Worm (Caenorhabditis elegans): ENCODE results near the gene lgc-4.

Gene lgc-4

ce11 chrX:9242123-9242522 is at the start of gene lgc-4:
TSS of gene lgc-4 (minus strand) at chrX:9242223.
- no peak for TF ChIP-seq T22C8.4 (GFP tag; IDR thresholded peaks at IDR 0.05)
- TF ChIP-seq med-1 (GFP tag; optimal IDR thresholded peaks at IDR 0.05; ENCODE audit: insufficient read depth) = no peak
- no peak for TF ChIP-seq flt-1 (GFP tag; IDR thresholded peaks at IDR 0.05)
- TF ChIP-seq ztf-29 (GFP tag; IDR thresholded peaks at IDR 0.05) = no peak
- TF ChIP-seq ztf-23 (GFP tag; IDR thresholded peaks at IDR 0.05) = no peak
- TF ChIP-seq cog-1 (tag; optimal IDR thresholded peaks at IDR 0.05) = no peak
- TF ChIP-seq tab-1 (GFP tag; IDR thresholded peaks at IDR 0.05) = no peak
- TF ChIP-seq klf-2 (GFP tag; conservative IDR thresholded peaks at IDR 0.05) = no peak
- no peak for TF ChIP-seq ref-1 (GFP tag; conservative IDR thresholded peaks at IDR 0.05)

ce11 chrX:9291345-9291744 is 49.3 kb upstream of the lgc-4 start, which contains the start of gene B0416.3:
TSS of gene B0416.3 (plus strand) at chrX:9291645.
- TF ChIP-seq tab-1 (GFP tag; IDR thresholded peaks at IDR 0.05) = no peak
- TF ChIP-seq flt-1 (GFP tag; IDR thresholded peaks at IDR 0.05) = no peak
- TF ChIP-seq klf-2 (GFP tag; conservative IDR thresholded peaks at IDR 0.05) = no peak
- no peak for TF ChIP-seq cog-1 (tag; optimal IDR thresholded peaks at IDR 0.05)

- no peak for TF ChIP-seq ref-1 (GFP tag; conservative IDR thresholded peaks at IDR 0.05)
- TF ChIP-seq T22C8.4 (GFP tag; IDR thresholded peaks at IDR 0.05) = no peak
- no peak for TF ChIP-seq tab-1 (GFP tag; IDR thresholded peaks at IDR 0.05)
- TF ChIP-seq ztf-23 (GFP tag; IDR thresholded peaks at IDR 0.05) = no peak
- no peak for TF ChIP-seq ztf-29 (GFP tag; IDR thresholded peaks at IDR 0.05)
- no peak for TF ChIP-seq klf-2 (GFP tag; conservative IDR thresholded peaks at IDR 0.05)
These were observed 41.0 kb upstream of the lgc-4 start, which contains the start of gene B0416.11 for ce11 chrX:9283026-9283425. TSS of gene B0416.11 (minus strand) at chrX:9283126.

ce11 chrX:9278653-9279052 is 36.6 kb upstream of the lgc-4 start, which contains the start of gene B0416.4:
TSS of gene B0416.4 (plus strand) at chrX:9278953.
- TF ChIP-seq klf-2 (GFP tag; conservative IDR thresholded peaks at IDR 0.05) (no peak), T22C8.4 (GFP tag; IDR thresholded peaks at IDR 0.05) (no peak), ref-1 (GFP tag; conservative IDR thresholded peaks at IDR 0.05) (no peak), cog-1 (tag; optimal IDR thresholded peaks at IDR 0.05) (no peak)

- TF ChIP-seq cog-1 (tag; optimal IDR thresholded peaks at IDR 0.05) (no peak), ztf-23 (GFP tag; IDR thresholded peaks at IDR 0.05) (no peak)
These were observed 32.6 kb upstream of the lgc-4 start, which contains the start of gene B0416.10 for ce11 chrX:9274574-9274973. TSS of gene B0416.10 (minus strand) at chrX:9274674.

ce11 chrX:9271886-9272285 is 29.9 kb upstream of the lgc-4 start:
- no peak for TF ChIP-seq flt-1 (GFP tag; IDR thresholded peaks at IDR 0.05)
- TF ChIP-seq tab-1 (GFP tag; IDR thresholded peaks at IDR 0.05) = no peak
- no peak for TF ChIP-seq cog-1 (tag; optimal IDR thresholded peaks at IDR 0.05)
- TF ChIP-seq ztf-29 (GFP tag; IDR thresholded peaks at IDR 0.05) = no peak
- TF ChIP-seq klf-2 (GFP tag; conservative IDR thresholded peaks at IDR 0.05) = no peak
- no peak for TF ChIP-seq ref-1 (GFP tag; conservative IDR thresholded peaks at IDR 0.05)
- no peak for TF ChIP-seq T22C8.4 (GFP tag; IDR thresholded peaks at IDR 0.05)
- TF ChIP-seq ztf-23 (GFP tag; IDR thresholded peaks at IDR 0.05) = no peak
- TF ChIP-seq med-1 (GFP tag; optimal IDR thresholded peaks at IDR 0.05; ENCODE audit: insufficient read depth) = no peak

- TF ChIP-seq ref-1 (GFP tag; conservative IDR thresholded peaks at IDR 0.05) (no peak), flt-1 (GFP tag; IDR thresholded peaks at IDR 0.05) (no peak), ztf-29 (GFP tag; IDR thresholded peaks at IDR 0.05) (no peak), med-1 (GFP tag; optimal IDR thresholded peaks at IDR 0.05; ENCODE audit: insufficient read depth) (no peak), tab-1 (GFP tag; IDR thresholded peaks at IDR 0.05) (no peak), T22C8.4 (GFP tag; IDR thresholded peaks at IDR 0.05) (no peak), ztf-23 (GFP tag; IDR thresholded peaks at IDR 0.05) (no peak), cog-1 (tag; optimal IDR thresholded peaks at IDR 0.05) (no peak), klf-2 (GFP tag; conservative IDR thresholded peaks at IDR 0.05) (no peak)
These were observed 28.7 kb upstream of the lgc-4 start, which contains the start of gene B0416.5 for ce11 chrX:9270753-9271152. TSS of gene B0416.5 (minus strand) at chrX:9270853.

ce11 chrX:9268373-9268772 is 26.4 kb upstream of the lgc-4 start:
- no peak for TF ChIP-seq tab-1 (GFP tag; IDR thresholded peaks at IDR 0.05)
- TF ChIP-seq med-1 (GFP tag; optimal IDR thresholded peaks at IDR 0.05; ENCODE audit: insufficient read depth) = no peak
- TF ChIP-seq flt-1 (GFP tag; IDR thresholded peaks at IDR 0.05) = no peak
- no peak for TF ChIP-seq cog-1 (tag; optimal IDR thresholded peaks at IDR 0.05)
- no peak for TF ChIP-seq T22C8.4 (GFP tag; IDR thresholded peaks at IDR 0.05)

ce11 chrX:9266512-9266911 is 24.5 kb upstream of the lgc-4 start:
- TF ChIP-seq med-1 (GFP tag; optimal IDR thresholded peaks at IDR 0.05; ENCODE audit: insufficient read depth) = no peak
- TF ChIP-seq klf-2 (GFP tag; conservative IDR thresholded peaks at IDR 0.05) = no peak
- TF ChIP-seq cog-1 (tag; optimal IDR thresholded peaks at IDR 0.05) = no peak
- no peak for TF ChIP-seq ref-1 (GFP tag; conservative IDR thresholded peaks at IDR 0.05)
- TF ChIP-seq flt-1 (GFP tag; IDR thresholded peaks at IDR 0.05) = no peak
- TF ChIP-seq tab-1 (GFP tag; IDR thresholded peaks at IDR 0.05) = no peak
- TF ChIP-seq ztf-29 (GFP tag; IDR thresholded peaks at IDR 0.05) = no peak
- no peak for TF ChIP-seq T22C8.4 (GFP tag; IDR thresholded peaks at IDR 0.05)
- TF ChIP-seq ztf-23 (GFP tag; IDR thresholded peaks at IDR 0.05) = no peak

- TF ChIP-seq med-1 (GFP tag; optimal IDR thresholded peaks at IDR 0.05; ENCODE audit: insufficient read depth) (no peak), T22C8.4 (GFP tag; IDR thresholded peaks at IDR 0.05) (no peak), flt-1 (GFP tag; IDR thresholded peaks at IDR 0.05) (no peak), ztf-29 (GFP tag; IDR thresholded peaks at IDR 0.05) (no peak), cog-1 (tag; optimal IDR thresholded peaks at IDR 0.05) (no peak), tab-1 (GFP tag; IDR thresholded peaks at IDR 0.05) (no peak), ztf-23 (GFP tag; IDR thresholded peaks at IDR 0.05) (no peak), ref-1 (GFP tag; conservative IDR thresholded peaks at IDR 0.05) (no peak), klf-2 (GFP tag; conservative IDR thresholded peaks at IDR 0.05) (no peak)
These were observed 22.6 kb upstream of the lgc-4 start for ce11 chrX:9264636-9265035.

ce11 chrX:9264231-9264630 is 22.2 kb upstream of the lgc-4 start, which contains the start of gene F18G5.6:
TSS of gene F18G5.6 (minus strand) at chrX:9264331.
- TF ChIP-seq cog-1 (tag; optimal IDR thresholded peaks at IDR 0.05) (no peak), ztf-29 (GFP tag; IDR thresholded peaks at IDR 0.05) (no peak), flt-1 (GFP tag; IDR thresholded peaks at IDR 0.05) (no peak), ref-1 (GFP tag; conservative IDR thresholded peaks at IDR 0.05) (no peak), tab-1 (GFP tag; IDR thresholded peaks at IDR 0.05) (no peak), ztf-23 (GFP tag; IDR thresholded peaks at IDR 0.05) (no peak), med-1 (GFP tag; optimal IDR thresholded peaks at IDR 0.05; ENCODE audit: insufficient read depth) (no peak)

Data from whole organism, midembryonic.